Fruit fly (Drosophila melanogaster) whole organism, pupa: ENCODE measurements around the gene CG17646.

Experiments used
- CG13204 ChIP-seq: fragments of 200-800 bp; sonication (Bioruptor generic); optimal IDR thresholded peaks from 2 replicates; lab custom pipeline; 2018; ENCODE audit warnings: missing biosample characterization, mild to moderate bottlenecking, missing genetic modification characterization, moderate library complexity
- CG14655 ChIP-seq: fragments of 200-800 bp; sonication (Bioruptor generic); optimal IDR thresholded peaks from 3 replicates; lab custom pipeline; 2017; ENCODE audit warnings: mild to moderate bottlenecking, missing biosample characterization, missing genetic modification reagents, missing genetic modification characterization
- CG8159 ChIP-seq: fragments of 200-800 bp; sonication (Bioruptor generic); optimal IDR thresholded peaks from 3 replicates; lab custom pipeline; 2018; ENCODE audit warnings: missing biosample characterization, mild to moderate bottlenecking, missing genetic modification characterization, moderate library complexity
- CG9948 ChIP-seq: fragments of 200-800 bp; sonication (Bioruptor generic); optimal IDR thresholded peaks from 2 replicates; lab custom pipeline; 2018; ENCODE audit warnings: missing biosample characterization, mild to moderate bottlenecking, missing genetic modification characterization, moderate library complexity
- D1 ChIP-seq: fragments of 200-800 bp; sonication (Bioruptor generic); optimal IDR thresholded peaks from 2 replicates; lab custom pipeline; 2018; ENCODE audit warnings: missing biosample characterization, mild to moderate bottlenecking, missing genetic modification characterization, moderate library complexity
- EcR ChIP-seq: fragments of 200-800 bp; sonication (Bioruptor generic); optimal IDR thresholded peaks from 3 replicates; lab custom pipeline; 2019; ENCODE audit warnings: missing biosample characterization, missing genetic modification characterization, mild to moderate bottlenecking, moderate library complexity, missing genetic modification reagents
- Pif1A ChIP-seq: fragments of 200-800 bp; sonication (Bioruptor generic); optimal IDR thresholded peaks from 3 replicates; lab custom pipeline; 2016; ENCODE audit warnings: missing biosample characterization, missing genetic modification characterization
- Snoo ChIP-seq: fragments of 200-800 bp; sonication (Bioruptor generic); optimal IDR thresholded peaks from 3 replicates; lab custom pipeline; 2017; ENCODE audit warnings: missing biosample characterization, mild to moderate bottlenecking, missing genetic modification characterization, inconsistent platforms
- fd96Ca ChIP-seq: fragments of 200-800 bp; sonication (Bioruptor generic); IDR thresholded peaks from 3 replicates; pipeline ENCODE4 v1.3.6; 2022; ENCODE audit warnings: missing biosample characterization, missing genetic modification characterization
- gl ChIP-seq: fragments of 200-800 bp; sonication (Bioruptor generic); optimal IDR thresholded peaks from 2 replicates; lab custom pipeline; 2018; ENCODE audit warnings: missing biosample characterization, mild to moderate bottlenecking, missing genetic modification characterization
- rn ChIP-seq: fragments of 200-800 bp; sonication (Bioruptor generic); IDR thresholded peaks from 2 replicates; pipeline ENCODE4 v1.3.6; 2022; ENCODE audit warnings: missing biosample characterization, missing genetic modification characterization

DNA sequence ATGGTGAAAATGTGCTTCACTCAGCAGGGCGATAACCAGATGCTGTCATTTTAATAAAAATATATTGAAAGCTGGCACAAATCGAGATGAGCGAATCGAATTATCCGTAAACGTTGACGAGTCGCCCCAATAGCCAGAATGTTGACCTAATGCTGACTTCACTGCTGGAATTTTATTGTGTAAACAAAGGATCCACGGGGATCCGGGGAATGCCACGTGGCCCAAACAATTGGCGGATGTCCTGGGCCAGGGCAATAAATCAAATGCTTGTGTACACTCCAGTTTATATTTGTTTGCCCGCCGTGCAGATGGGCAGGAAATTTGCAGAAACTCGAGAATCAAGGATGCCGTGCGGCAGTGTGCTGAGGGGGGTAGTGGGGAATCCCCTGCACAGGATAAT is 55.6 kb downstream of the CG17646 start:
- TF ChIP-seq Pif1A (GFP tag; lab: Kevin White, UChicago), result no peak
- TF ChIP-seq EcR (GFP tag; lab: Kevin White, UChicago), result no peak
- no peak for TF ChIP-seq CG8159
- no peak for TF ChIP-seq fd96Ca (GFP tag; lab: Robert Waterston, UW)
- no peak for TF ChIP-seq CG13204 (GFP tag; lab: Kevin White, UChicago)
- TF ChIP-seq Snoo (tag; lab: Kevin White, UChicago), result no peak
- TF ChIP-seq D1 (tag; lab: Kevin White, UChicago), result no peak
- TF ChIP-seq gl, result no peak
- TF ChIP-seq CG14655 (GFP tag; lab: Kevin White, UChicago), result no peak
- TF ChIP-seq CG9948 (tag; lab: Kevin White, UChicago), result no peak
- TF ChIP-seq rn (GFP tag; lab: Robert Waterston, UW), result no peak
